Worm (Caenorhabditis elegans) whole organism, young adult: Measurements from ENCODE around the gene pmt-1.

Experiments used
- B0019.2 ChIP-seq: fragments of 200-800 bp; sonication (Bioruptor generic); conservative IDR thresholded peaks from 2 replicates; pipeline ENCODE4 v1.3.6; 2022; ENCODE audit warnings: missing genetic modification reagents, missing genetic modification characterization, missing compliant biosample characterization
- B0035.1 ChIP-seq: sonication (generic microtip); optimal IDR thresholded peaks from 2 replicates; lab custom pipeline; 2016; ENCODE audit warnings: missing genetic modification characterization, mild to moderate bottlenecking, missing compliant biosample characterization, missing genotype, missing genetic modification reagents
- B0336.3 ChIP-seq: fragments of 200-800 bp; sonication (Bioruptor generic); IDR thresholded peaks from 2 replicates; pipeline ENCODE4 v1.3.6; 2022; ENCODE audit warnings: missing genetic modification characterization, missing compliant biosample characterization
- F10E7.11 ChIP-seq: sonication (generic microtip); optimal IDR thresholded peaks from 2 replicates; lab custom pipeline; 2017; ENCODE audit warnings: mild to moderate bottlenecking, missing genetic modification characterization, moderate library complexity, missing compliant biosample characterization
- F23B12.7 ChIP-seq: sonication (generic microtip); optimal IDR thresholded peaks from 2 replicates; lab custom pipeline; 2017; ENCODE audit warnings: missing genetic modification characterization, mild to moderate bottlenecking, missing compliant biosample characterization, antibody characterized with exemption, moderate library complexity; ENCODE audit not compliant: insufficient read depth
- F49E8.2 ChIP-seq: sonication (generic microtip); optimal IDR thresholded peaks from 3 replicates; lab custom pipeline; 2017; ENCODE audit warnings: missing genetic modification characterization, mild to moderate bottlenecking, missing compliant biosample characterization, antibody characterized with exemption, moderate library complexity; ENCODE audit not compliant: insufficient read depth
- K12H6.12 ChIP-seq: fragments of 200-800 bp; sonication (Bioruptor generic); optimal IDR thresholded peaks from 2 replicates; lab custom pipeline; 2018; ENCODE audit warnings: mild to moderate bottlenecking, missing genetic modification characterization, missing compliant biosample characterization
- Y53G8AR.9 ChIP-seq: fragments of 200-800 bp; sonication (Bioruptor generic); conservative IDR thresholded peaks from 2 replicates; pipeline ENCODE4 v1.3.6; 2022; ENCODE audit warnings: missing genetic modification reagents, missing genetic modification characterization, missing compliant biosample characterization
- Y79H2A.3 ChIP-seq: fragments of 200-800 bp; sonication (Bioruptor generic); conservative IDR thresholded peaks from 2 replicates; pipeline ENCODE4 v1.3.6; 2022; ENCODE audit warnings: missing genetic modification reagents, missing genetic modification characterization, missing compliant biosample characterization
- ZK185.1 ChIP-seq: sonication (generic microtip); optimal IDR thresholded peaks from 2 replicates; lab custom pipeline; 2016; ENCODE audit warnings: mild to moderate bottlenecking, missing genetic modification characterization, missing compliant biosample characterization; ENCODE audit not compliant: poor library complexity, severe bottlenecking
- atf-7 ChIP-seq: sonication (generic microtip); optimal IDR thresholded peaks from 2 replicates; lab custom pipeline; 2017; ENCODE audit warnings: mild to moderate bottlenecking, missing genetic modification characterization, missing compliant biosample characterization
- attf-3 ChIP-seq: fragments of 200-800 bp; sonication (Bioruptor generic); conservative IDR thresholded peaks from 2 replicates; pipeline ENCODE4 v1.3.6; 2022; ENCODE audit warnings: missing genetic modification reagents, missing genetic modification characterization, missing compliant biosample characterization
- attf-5 ChIP-seq: fragments of 200-800 bp; sonication (Bioruptor generic); optimal IDR thresholded peaks from 2 replicates; lab custom pipeline; 2018; ENCODE audit warnings: mild to moderate bottlenecking, missing genetic modification characterization, missing compliant biosample characterization
- attf-6 ChIP-seq: fragments of 200-800 bp; sonication (Bioruptor generic); IDR thresholded peaks from 2 replicates; pipeline ENCODE4 v1.3.6; 2022; ENCODE audit warnings: missing genetic modification reagents, missing genetic modification characterization, missing compliant biosample characterization
- ceh-40 ChIP-seq: fragments of 200-800 bp; sonication (Bioruptor generic); IDR thresholded peaks from 2 replicates; pipeline ENCODE4 v1.3.6; 2022; ENCODE audit warnings: missing genetic modification characterization, missing compliant biosample characterization
- ceh-79 ChIP-seq: sonication (generic microtip); optimal IDR thresholded peaks from 2 replicates; lab custom pipeline; 2017; ENCODE audit warnings: mild to moderate bottlenecking, missing genetic modification characterization, missing compliant biosample characterization
- ceh-91 ChIP-seq: fragments of 200-800 bp; sonication (Bioruptor generic); IDR thresholded peaks from 2 replicates; pipeline ENCODE4 v1.3.6; 2022; ENCODE audit warnings: missing genetic modification reagents, missing genetic modification characterization, missing compliant biosample characterization
- dpff-1 ChIP-seq: sonication (generic microtip); optimal IDR thresholded peaks from 2 replicates; lab custom pipeline; 2017; ENCODE audit warnings: mild to moderate bottlenecking, missing genetic modification characterization, missing compliant biosample characterization
- him-1 ChIP-seq: sonication (generic microtip); optimal IDR thresholded peaks from 2 replicates; lab custom pipeline; 2016; ENCODE audit warnings: missing genotype, missing genetic modification reagents, missing genetic modification characterization, missing compliant biosample characterization
- hlh-12 ChIP-seq: sonication (generic microtip); optimal IDR thresholded peaks from 2 replicates; lab custom pipeline; 2016; ENCODE audit warnings: missing genetic modification characterization, missing compliant biosample characterization
- hrde-1 ChIP-seq: sonication (generic microtip); optimal IDR thresholded peaks from 2 replicates; lab custom pipeline; 2016; ENCODE audit warnings: missing genetic modification characterization, mild to moderate bottlenecking, missing compliant biosample characterization, moderate library complexity, missing genotype, missing genetic modification reagents, borderline replicate concordance
- let-526 ChIP-seq: fragments of 200-800 bp; sonication (Bioruptor generic); IDR thresholded peaks from 2 replicates; pipeline ENCODE4 v1.3.6; 2022; ENCODE audit warnings: missing genetic modification reagents, missing genetic modification characterization, missing compliant biosample characterization
- lin-26 ChIP-seq: fragments of 200-800 bp; sonication (Bioruptor generic); IDR thresholded peaks from 2 replicates; pipeline ENCODE4 v1.3.6; 2022; ENCODE audit warnings: missing genetic modification reagents, missing genetic modification characterization, missing compliant biosample characterization
- lin-40 ChIP-seq: sonication (generic microtip); optimal IDR thresholded peaks from 2 replicates; lab custom pipeline; 2016; ENCODE audit warnings: missing genetic modification characterization, mild to moderate bottlenecking, missing compliant biosample characterization, missing genotype, missing genetic modification reagents
- lin-54 ChIP-seq: fragments of 200-800 bp; sonication (Bioruptor generic); optimal IDR thresholded peaks from 2 replicates; lab custom pipeline; 2018; ENCODE audit warnings: mild to moderate bottlenecking, missing genetic modification characterization, missing compliant biosample characterization
- lsl-1 ChIP-seq: fragments of 200-800 bp; sonication (Bioruptor generic); optimal IDR thresholded peaks from 2 replicates; lab custom pipeline; 2018; ENCODE audit warnings: mild to moderate bottlenecking, missing genetic modification characterization, moderate library complexity, missing compliant biosample characterization
- madf-6 ChIP-seq: fragments of 200-800 bp; sonication (Bioruptor generic); IDR thresholded peaks from 2 replicates; pipeline ENCODE4 v1.3.6; 2022; ENCODE audit warnings: missing genetic modification reagents, missing genetic modification characterization, missing compliant biosample characterization
- mcd-1 ChIP-seq: fragments of 200-800 bp; sonication (Bioruptor generic); IDR thresholded peaks from 2 replicates; pipeline ENCODE4 v1.3.6; 2022; ENCODE audit warnings: missing genetic modification reagents, missing genetic modification characterization, missing compliant biosample characterization
- mes-4 ChIP-seq: sonication (generic microtip); optimal IDR thresholded peaks from 2 replicates; lab custom pipeline; 2016; ENCODE audit warnings: missing genotype, missing genetic modification characterization, missing compliant biosample characterization
- mxl-1 ChIP-seq: sonication (generic microtip); optimal IDR thresholded peaks from 2 replicates; lab custom pipeline; 2016; ENCODE audit warnings: missing genetic modification characterization, missing compliant biosample characterization
- nfya-1 ChIP-seq: sonication (generic microtip); optimal IDR thresholded peaks from 2 replicates; lab custom pipeline; 2017; ENCODE audit warnings: antibody characterized with exemption, missing compliant biosample characterization, missing genetic modification characterization, borderline replicate concordance; ENCODE audit not compliant: insufficient read depth
- nfyb-1 ChIP-seq: fragments of 200-800 bp; sonication (Bioruptor generic); IDR thresholded peaks from 2 replicates; pipeline ENCODE4 v1.3.6; 2022; ENCODE audit warnings: missing genetic modification reagents, missing genetic modification characterization, missing compliant biosample characterization
- nhr-80 ChIP-seq: sonication (generic microtip); optimal IDR thresholded peaks from 2 replicates; lab custom pipeline; 2016; ENCODE audit warnings: missing genetic modification characterization, missing compliant biosample characterization
- pbrm-1 ChIP-seq: fragments of 200-800 bp; sonication (Bioruptor generic); IDR thresholded peaks from 2 replicates; pipeline ENCODE4 v1.3.6; 2022; ENCODE audit warnings: missing genetic modification reagents, missing genetic modification characterization, missing compliant biosample characterization
- rcor-1 ChIP-seq: fragments of 200-800 bp; sonication (Bioruptor generic); IDR thresholded peaks from 2 replicates; pipeline ENCODE4 v1.3.6; 2022; ENCODE audit warnings: missing genetic modification reagents, missing genetic modification characterization, missing compliant biosample characterization
- repo-1 ChIP-seq: sonication (generic microtip); optimal IDR thresholded peaks from 2 replicates; lab custom pipeline; 2017; ENCODE audit warnings: mild to moderate bottlenecking, missing genetic modification characterization, missing compliant biosample characterization
- rpc-1 ChIP-seq, 2 experiments: fragments of 150-350 bp in 1 of 2; sonication (generic microtip) in 1 of 2; optimal IDR thresholded peaks; 2 replicates each; lab custom pipeline; 2014 to 2018; ENCODE audit warnings: missing biosample characterization in 1 of 2, missing genetic modification characterization in 1 of 2, missing genetic modification reagents in 1 of 2, missing genotype in 1 of 2
- sdz-38 ChIP-seq: sonication (generic microtip); optimal IDR thresholded peaks from 2 replicates; lab custom pipeline; 2016; ENCODE audit warnings: missing genotype, missing genetic modification characterization, missing compliant biosample characterization
- snpc-1.3 ChIP-seq: sonication (generic microtip); optimal IDR thresholded peaks from 2 replicates; lab custom pipeline; 2017; ENCODE audit warnings: missing genetic modification characterization, mild to moderate bottlenecking, missing compliant biosample characterization, antibody characterized with exemption, moderate library complexity, missing genotype, missing genetic modification reagents; ENCODE audit not compliant: insufficient read depth
- snpc-4 ChIP-seq, 5 experiments: fragments of 150-350 bp in 1 of 5; sonication (generic microtip) in 4 of 5; optimal IDR thresholded peaks; 2 replicates each; lab custom pipeline; 2014 to 2018; ENCODE audit warnings: missing genetic modification characterization in 5 of 5, missing biosample characterization in 3 of 5, antibody characterized with exemption in 2 of 5, mild to moderate bottlenecking in 2 of 5, missing compliant biosample characterization in 2 of 5, missing genotype in 2 of 5, moderate library complexity in 2 of 5, missing genetic modification reagents in 1 of 5
- sptf-2 ChIP-seq: fragments of 200-800 bp; sonication (Bioruptor generic); optimal IDR thresholded peaks from 2 replicates; lab custom pipeline; 2018; ENCODE audit warnings: mild to moderate bottlenecking, missing genetic modification characterization, missing compliant biosample characterization
- tbp1 ChIP-seq: fragments of 200-800 bp; sonication (Bioruptor generic); optimal IDR thresholded peaks from 2 replicates; lab custom pipeline; 2018; ENCODE audit warnings: mild to moderate bottlenecking, missing genetic modification characterization, missing compliant biosample characterization
- tbx-9 ChIP-seq: sonication (generic microtip); optimal IDR thresholded peaks from 2 replicates; lab custom pipeline; 2016; ENCODE audit warnings: borderline replicate concordance, missing genetic modification characterization, inconsistent platforms, missing compliant biosample characterization
- unc-130 ChIP-seq: sonication (generic microtip); optimal IDR thresholded peaks from 2 replicates; lab custom pipeline; 2016; ENCODE audit warnings: missing genetic modification reagents, missing genetic modification characterization, missing compliant biosample characterization
- ztf-22 ChIP-seq: fragments of 200-800 bp; sonication (Bioruptor generic); optimal IDR thresholded peaks from 2 replicates; lab custom pipeline; 2018; ENCODE audit warnings: mild to moderate bottlenecking, missing genetic modification characterization, moderate library complexity, missing compliant biosample characterization
- ztf-28 ChIP-seq: fragments of 200-800 bp; sonication (Bioruptor generic); IDR thresholded peaks from 2 replicates; pipeline ENCODE4 v1.3.6; 2022; ENCODE audit warnings: missing genetic modification reagents, missing genetic modification characterization, missing compliant biosample characterization

The pmt-1 gene

DNA sequence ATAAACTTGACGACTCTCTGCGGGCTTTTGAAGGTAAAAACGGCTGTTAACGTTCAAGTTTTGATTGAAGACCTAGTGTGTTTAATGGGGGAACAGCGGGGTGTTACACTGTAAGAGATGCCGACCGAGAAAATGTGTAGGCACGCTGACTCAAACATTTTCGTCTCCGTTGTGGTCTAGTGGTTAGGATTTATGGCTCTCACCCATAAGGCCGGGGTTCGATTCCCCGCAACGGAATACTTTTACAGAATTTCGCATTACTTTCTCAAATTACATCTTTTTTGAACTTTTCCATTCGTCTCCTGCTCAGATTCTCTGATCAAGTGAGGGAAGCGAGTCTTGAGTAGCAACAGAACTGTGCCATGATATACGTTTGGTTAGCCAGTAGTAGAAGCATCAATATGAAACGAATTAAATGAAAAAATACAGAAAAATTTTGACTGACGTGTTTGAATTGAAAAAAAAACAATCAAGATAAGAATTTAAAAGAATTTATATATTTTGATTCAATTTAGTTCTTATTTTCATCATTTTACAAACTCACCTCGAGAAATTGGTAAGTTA lies 11.0 kb upstream of the pmt-1 start, which contains the start of gene ZK622.1 (continued):
- TF ChIP-seq B0336.3 (GFP tag; lab: Robert Waterston, UW) (no peak), attf-3 (no peak), snpc-1.3 (tag; lab: Kevin White, UChicago) (no peak), B0019.2 (GFP tag; lab: Robert Waterston, UW) (no peak), attf-6 (GFP tag; lab: Robert Waterston, UW) (0 out of 2 replicates have a peak, but pooled peaks have one; percentile 51), lin-54 (GFP tag; lab: Kevin White, UChicago) (no peak), ztf-28 (GFP tag; lab: Robert Waterston, UW) (0 out of 2 replicates have a peak, but pooled peaks have one; percentile 54), mxl-1 (peak; percentile 26), rpc-1 (optimal IDR thresholded peaks at IDR 0.05; lab: Kevin White, UChicago) (peak; percentile 83), rpc-1 (tag; optimal IDR thresholded peaks at IDR 0.05; lab: Kevin White, UChicago) (peak; percentile 88), sptf-2 (GFP tag; lab: Kevin White, UChicago) (no peak), hrde-1 (tag; lab: Kevin White, UChicago) (no peak), atf-7 (tag; lab: Kevin White, UChicago) (no peak), lin-26 (GFP tag; lab: Robert Waterston, UW) (peak; percentile 81; the same call in 1 of the 2 replicates), pbrm-1 (GFP tag; lab: Robert Waterston, UW) (peak; percentile 59; the same call in 1 of the 2 replicates), tbp1 (GFP tag; lab: Kevin White, UChicago) (peak; percentile 98), let-526 (GFP tag; lab: Robert Waterston, UW) (peak; percentile 71), F49E8.2 (tag; lab: Kevin White, UChicago) (no peak), ceh-40 (GFP tag; lab: Robert Waterston, UW) (no peak), F23B12.7 (tag; lab: Kevin White, UChicago) (peak; percentile 48), madf-6 (no peak; the same call in 1 of the 2 replicates), nhr-80 (tag; lab: Kevin White, UChicago) (no peak), ztf-22 (GFP tag; lab: Kevin White, UChicago) (no peak), B0035.1 (tag; lab: Kevin White, UChicago) (no peak), ZK185.1 (tag; lab: Kevin White, UChicago) (peak; percentile 67), attf-5 (GFP tag; lab: Kevin White, UChicago) (peak; percentile 9), hlh-12 (tag; lab: Kevin White, UChicago) (peak; percentile 25), nfya-1 (no peak), dpff-1 (tag; lab: Kevin White, UChicago) (no peak), Y79H2A.3 (GFP tag; lab: Robert Waterston, UW) (no peak), nfyb-1 (0 out of 2 replicates have a peak, but pooled peaks have one; percentile 53), sdz-38 (tag; lab: Kevin White, UChicago) (no peak), lsl-1 (GFP tag; lab: Kevin White, UChicago) (no peak), ceh-91 (GFP tag; lab: Robert Waterston, UW) (no peak), F10E7.11 (tag; lab: Kevin White, UChicago) (no peak), ceh-79 (no peak), Y53G8AR.9 (GFP tag; lab: Robert Waterston, UW) (no peak), tbx-9 (tag; lab: Kevin White, UChicago) (no peak), K12H6.12 (tag; lab: Kevin White, UChicago) (no peak), rcor-1 (GFP tag; lab: Robert Waterston, UW) (no peak), snpc-4 (GFP tag; optimal IDR thresholded peaks at IDR 0.05; lab: Kevin White, UChicago) (peak; percentile 29), snpc-4 (tag; optimal IDR thresholded peaks at IDR 0.05; lab: Kevin White, UChicago) (peak in 2 of 4 experiments; percentile 21 to 35), unc-130 (GFP tag; lab: Kevin White, UChicago) (no peak), repo-1 (no peak), lin-40 (tag; lab: Kevin White, UChicago) (peak; percentile 43), mcd-1 (GFP tag; lab: Robert Waterston, UW) (peak; percentile 42; the same call in 1 of the 2 replicates), mes-4 (tag; lab: Kevin White, UChicago) (no peak), him-1 (peak; percentile 94)
